Fruit fly (Drosophila melanogaster) whole organism, adult: ENCODE measurements around the gene Ank.
A peak's percentile ranks its signal among the peaks of the same experiment; 100 is the strongest.

Source experiments
- CG5204 ChIP-seq: fragments of 200-800 bp; sonication (Bioruptor generic); optimal IDR thresholded peaks from 2 replicates; lab custom pipeline; 2016; ENCODE audit warnings: missing biosample characterization, missing genetic modification characterization
- CG7045 ChIP-seq: fragments of 200-800 bp; sonication (Bioruptor generic); optimal IDR thresholded peaks from 2 replicates; lab custom pipeline; 2017; ENCODE audit warnings: missing biosample characterization, mild to moderate bottlenecking, missing genetic modification characterization
- bab1 ChIP-seq: fragments of 200-800 bp; sonication (Bioruptor generic); optimal IDR thresholded peaks from 3 replicates; lab custom pipeline; 2019; ENCODE audit warnings: missing biosample characterization, mild to moderate bottlenecking, missing genetic modification characterization, moderate library complexity
- ovo ChIP-seq: fragments of 200-800 bp; sonication (Bioruptor generic); optimal IDR thresholded peaks from 2 replicates; lab custom pipeline; 2016; ENCODE audit warnings: missing biosample characterization, missing genetic modification characterization

- TF ChIP-seq CG5204 (peak; percentile 80), CG7045 (GFP tag; lab: Kevin White, UChicago) (peak; percentile 81), bab1 (GFP tag; lab: Kevin White, UChicago) (peak; percentile 85), ovo (GFP tag; lab: Kevin White, UChicago) (peak; percentile 91)
Measured at dm6 chr4:67063-67684, 62.5 kb downstream of the Ank start, which contains the start of gene RpS3A.
